Worm (Caenorhabditis elegans): Measurements from ENCODE around the gene sru-25.

The sru-25 gene

ce11 chrV:655823-656222 is 18.3 kb downstream of the sru-25 start, which contains the start of gene srh-245:
Gene srh-245 (minus strand): TSS chrV:655923.
- TF ChIP-seq cnd-1 (tag; optimal IDR thresholded peaks at IDR 0.05) = no peak

ce11 chrV:654402-654801 is 19.7 kb downstream of the sru-25 start, which contains the start of gene srj-6:
Gene srj-6 (minus strand): TSS chrV:654502.
- no peak for TF ChIP-seq sem-2 (GFP tag; optimal IDR thresholded peaks at IDR 0.05)
- TF ChIP-seq nhr-76 (tag; optimal IDR thresholded peaks at IDR 0.05) = no peak
- TF ChIP-seq nhr-2 (tag; optimal IDR thresholded peaks at IDR 0.05) = no peak
- no peak for TF ChIP-seq elt-1 (tag; optimal IDR thresholded peaks at IDR 0.05; ENCODE audit: borderline replicate concordance, insufficient read depth)

ce11 chrV:652940-653339 is 21.2 kb downstream of the sru-25 start, which contains the start of gene srj-5:
Gene srj-5 (minus strand): TSS chrV:653040.
- no peak for TF ChIP-seq unc-62 (GFP tag; optimal IDR thresholded peaks at IDR 0.05)
- no peak for TF ChIP-seq ces-1 (GFP tag; optimal IDR thresholded peaks at IDR 0.05)
- TF ChIP-seq M03D4.4 (tag; optimal IDR thresholded peaks at IDR 0.05) = no peak
- TF ChIP-seq unc-120 (tag; optimal IDR thresholded peaks at IDR 0.05; ENCODE audit: poor library complexity, severe bottlenecking) = no peak
- no peak for TF ChIP-seq tbx-8 (GFP tag; optimal IDR thresholded peaks at IDR 0.05)
- TF ChIP-seq flh-1 (GFP tag; optimal IDR thresholded peaks at IDR 0.05) = no peak
- TF ChIP-seq ztf-11 (tag; optimal IDR thresholded peaks at IDR 0.05) = no peak

ce11 chrV:646888-647287 is 27.2 kb downstream of the sru-25 start, which contains the start of gene ugt-42:
Gene ugt-42 (plus strand): TSS chrV:647188.
- TF ChIP-seq bed-3 (GFP tag; optimal IDR thresholded peaks at IDR 0.05) (no peak), ham-2 (GFP tag; optimal IDR thresholded peaks at IDR 0.05) (no peak), lsy-2 (tag; optimal IDR thresholded peaks at IDR 0.05) (no peak), nhr-28 (tag; optimal IDR thresholded peaks at IDR 0.05) (no peak), nhr-12 (tag; optimal IDR thresholded peaks at IDR 0.05) (no peak), sptf-1 (tag; optimal IDR thresholded peaks at IDR 0.05) (no peak), drap-1 (GFP tag; optimal IDR thresholded peaks at IDR 0.05) (no peak), zip-8 (tag; optimal IDR thresholded peaks at IDR 0.05) (no peak), ceh-83 (GFP tag; optimal IDR thresholded peaks at IDR 0.05) (no peak), pha-4 (tag; optimal IDR thresholded peaks at IDR 0.05) (no peak), sem-2 (GFP tag; optimal IDR thresholded peaks at IDR 0.05) (no peak)

- no peak for TF ChIP-seq unc-62 (GFP tag; optimal IDR thresholded peaks at IDR 0.05)
- no peak for TF ChIP-seq flh-1 (GFP tag; optimal IDR thresholded peaks at IDR 0.05)
These were observed 28.0 kb downstream of the sru-25 start, which contains the start of gene F48G7.12 for ce11 chrV:646129-646528. Gene F48G7.12 (minus strand): TSS chrV:646229.

- TF ChIP-seq unc-120 (tag; optimal IDR thresholded peaks at IDR 0.05; ENCODE audit: poor library complexity, severe bottlenecking) = peak; percentile 22
- TF ChIP-seq ham-2 (GFP tag; optimal IDR thresholded peaks at IDR 0.05) = no peak
- peak; percentile 41 for TF ChIP-seq ces-1 (GFP tag; optimal IDR thresholded peaks at IDR 0.05)
These were observed 31.4 kb downstream of the sru-25 start, which contains the start of gene nhr-190 for ce11 chrV:642750-643149. Gene nhr-190 (minus strand): TSS chrV:642924.

- no peak for TF ChIP-seq ceh-39 (tag; optimal IDR thresholded peaks at IDR 0.05)
- TF ChIP-seq sptf-1 (tag; optimal IDR thresholded peaks at IDR 0.05) = no peak
- no peak for TF ChIP-seq nhr-2 (tag; optimal IDR thresholded peaks at IDR 0.05)
- no peak for TF ChIP-seq ces-1 (GFP tag; optimal IDR thresholded peaks at IDR 0.05)
- TF ChIP-seq blmp-1 (tag; optimal IDR thresholded peaks at IDR 0.05) = no peak
- TF ChIP-seq unc-120 (tag; optimal IDR thresholded peaks at IDR 0.05; ENCODE audit: poor library complexity, severe bottlenecking) = no peak
- no peak for TF ChIP-seq snpc-4 (tag; optimal IDR thresholded peaks at IDR 0.05)
- TF ChIP-seq mep-1 (tag; optimal IDR thresholded peaks at IDR 0.05) = no peak
- TF ChIP-seq nhr-12 (tag; optimal IDR thresholded peaks at IDR 0.05) = no peak
- TF ChIP-seq elt-3 (tag; optimal IDR thresholded peaks at IDR 0.05) = no peak
- TF ChIP-seq flh-1 (GFP tag; optimal IDR thresholded peaks at IDR 0.05) = no peak
- TF ChIP-seq pha-4 (tag; optimal IDR thresholded peaks at IDR 0.05) = no peak
- TF ChIP-seq lin-32 (GFP tag; optimal IDR thresholded peaks at IDR 0.05) = no peak
- no peak for TF ChIP-seq sem-2 (GFP tag; optimal IDR thresholded peaks at IDR 0.05)
These were observed 35.8 kb downstream of the sru-25 start, which contains the start of gene srj-37 for ce11 chrV:638328-638727. Gene srj-37 (plus strand): TSS chrV:638628.

Data from whole organism, mixed stage, embryonic.